Worm (Caenorhabditis elegans): ENCODE data around the gene nhr-31.

DNA sequence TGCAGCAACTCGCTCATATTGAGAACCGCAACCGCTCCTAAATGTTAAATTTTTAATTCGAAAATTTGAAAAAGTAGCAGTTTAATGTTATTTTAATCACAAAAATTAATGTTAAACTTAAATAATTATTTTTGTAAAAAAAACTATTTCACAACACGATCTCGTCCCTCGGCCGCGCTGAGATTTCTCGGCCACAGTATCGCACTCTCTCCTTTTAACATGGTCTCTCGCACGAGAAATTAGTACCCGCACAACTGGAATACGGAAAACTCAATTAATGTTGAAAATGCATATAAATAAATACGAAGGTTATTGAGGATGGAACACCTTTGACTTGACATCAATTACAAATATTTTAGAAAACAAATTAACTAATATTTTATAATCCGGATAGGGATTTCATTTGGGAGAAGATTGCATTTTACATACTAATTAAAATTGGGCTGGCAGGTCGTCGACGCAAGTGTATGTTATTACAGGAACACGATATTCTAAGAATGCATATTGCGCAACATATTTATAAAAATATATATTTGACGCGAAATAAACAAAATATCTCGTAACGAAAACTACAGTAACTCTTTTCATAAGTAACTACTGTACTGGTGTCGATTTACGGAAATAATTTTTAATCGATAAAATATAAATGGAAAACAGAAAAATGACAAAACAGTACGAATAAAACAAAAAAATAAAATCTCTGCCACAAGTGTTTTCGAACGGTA, 9.4 kb downstream of the nhr-31 start, which contains the start of gene dnc-4:
- no peak for TF ChIP-seq nhr-237 (tag; optimal IDR thresholded peaks at IDR 0.05)
- no peak for TF ChIP-seq unc-62 (GFP tag; optimal IDR thresholded peaks at IDR 0.05)
